Fruit fly (Drosophila melanogaster): ENCODE results near the gene CG12496.

Gene CG12496

dm6 chrX:2440219-2440618 lies 29.5 kb upstream of the CG12496 start:
- TF ChIP-seq Atf6 (GFP tag; IDR thresholded peaks at IDR 0.05) (no peak), CG7839 (tag; optimal IDR thresholded peaks at IDR 0.05) (no peak), CG6683 (GFP tag; optimal IDR thresholded peaks at IDR 0.05) (no peak), vfl (GFP tag; optimal IDR thresholded peaks at IDR 0.05) (no peak), nerfin-1 (tag; optimal IDR thresholded peaks at IDR 0.05) (no peak), CG12219 (GFP tag; optimal IDR thresholded peaks at IDR 0.05) (no peak), CG12744 (GFP tag; optimal IDR thresholded peaks at IDR 0.05) (no peak), Hey (tag; optimal IDR thresholded peaks at IDR 0.05) (peak; percentile 15), insv (GFP tag; optimal IDR thresholded peaks at IDR 0.05) (no peak), Fer2 (tag; optimal IDR thresholded peaks at IDR 0.05) (no peak), CoRest (tag; optimal IDR thresholded peaks at IDR 0.05) (no peak), Gug (GFP tag; IDR thresholded peaks at IDR 0.05) (no peak), CG1603 (tag; optimal IDR thresholded peaks at IDR 0.05) (no peak), ind (GFP tag; optimal IDR thresholded peaks at IDR 0.05) (no peak), toy (GFP tag; IDR thresholded peaks at IDR 0.05) (no peak), so (GFP tag; IDR thresholded peaks at IDR 0.05) (no peak), Hr39 (optimal IDR thresholded peaks at IDR 0.05) (no peak), CG3163 (GFP tag; optimal IDR thresholded peaks at IDR 0.05) (no peak), Dp (GFP tag; optimal IDR thresholded peaks at IDR 0.05) (no peak), Nf-YB (GFP tag; optimal IDR thresholded peaks at IDR 0.05) (peak; percentile 74), seq (GFP tag; IDR thresholded peaks at IDR 0.05) (peak; percentile 74; the same call in 1 of the 2 replicates), CG1024 (GFP tag; IDR thresholded peaks at IDR 0.05) (no peak), lola (GFP tag; optimal IDR thresholded peaks at IDR 0.05) (no peak), CG34422 (GFP tag; IDR thresholded peaks at IDR 0.05) (no peak), gsb (GFP tag; IDR thresholded peaks at IDR 0.05) (no peak), sc (optimal IDR thresholded peaks at IDR 0.05) (no peak), sc (GFP tag; optimal IDR thresholded peaks at IDR 0.05) (no peak), bsh (GFP tag; optimal IDR thresholded peaks at IDR 0.05) (no peak), Poxn (GFP tag; IDR thresholded peaks at IDR 0.05) (no peak), Nf-YC (tag; optimal IDR thresholded peaks at IDR 0.05) (peak; percentile 81), dimm (GFP tag; IDR thresholded peaks at IDR 0.05) (no peak)

DNA sequence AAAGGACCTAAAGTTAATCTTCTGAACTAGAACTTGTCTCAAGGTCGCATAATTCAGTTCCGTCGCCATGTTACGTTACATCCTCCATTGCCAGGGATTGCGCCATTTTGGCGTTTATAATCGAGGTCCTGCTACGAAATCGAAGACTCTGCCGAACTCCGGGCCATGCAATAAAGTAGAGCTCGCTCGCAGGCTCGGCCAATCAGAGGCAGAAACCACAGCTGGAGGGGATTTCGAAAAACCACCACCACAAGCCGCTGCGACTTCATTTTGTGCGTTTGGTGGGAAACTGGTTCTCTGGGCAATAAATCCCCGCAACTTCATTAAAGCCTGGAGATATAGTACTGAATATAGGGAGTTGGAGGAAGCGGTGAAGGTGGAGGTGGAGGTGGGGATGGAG lies 24.2 kb upstream of the CG12496 start:
- TF ChIP-seq en (GFP tag; optimal IDR thresholded peaks at IDR 0.05) (no peak), phol (tag; optimal IDR thresholded peaks at IDR 0.05) (peak; percentile 16), grau (tag; optimal IDR thresholded peaks at IDR 0.05) (no peak), Deaf1 (tag; optimal IDR thresholded peaks at IDR 0.05) (peak; percentile 8), Spps (tag; optimal IDR thresholded peaks at IDR 0.05) (no peak), hbn (GFP tag; IDR thresholded peaks at IDR 0.05; ENCODE audit: partially characterized antibody) (no peak), gcm2 (GFP tag; optimal IDR thresholded peaks at IDR 0.05) (no peak), CG6689 (GFP tag; IDR thresholded peaks at IDR 0.05) (no peak), Nf-YB (GFP tag; optimal IDR thresholded peaks at IDR 0.05) (peak; percentile 95), Nf-YC (tag; optimal IDR thresholded peaks at IDR 0.05) (peak; percentile 89), cad (GFP tag; optimal IDR thresholded peaks at IDR 0.05) (peak; percentile 43), CG32767 (GFP tag; IDR thresholded peaks at IDR 0.05) (no peak), Max (GFP tag; optimal IDR thresholded peaks at IDR 0.05) (no peak), CG8089 (GFP tag; optimal IDR thresholded peaks at IDR 0.05) (no peak)

Data from whole organism, embryonic.